Fruit fly (Drosophila melanogaster) whole organism, embryonic: ENCODE results near the gene Coq7.

Experiments used
- ATbp ChIP-seq: fragments of 200-800 bp; sonication (Bioruptor generic); optimal IDR thresholded peaks from 2 replicates; lab custom pipeline; 2017; ENCODE audit warnings: missing biosample characterization, mild to moderate bottlenecking, missing genetic modification characterization, missing genetic modification reagents
- Atf-2 ChIP-seq: fragments of 200-800 bp; sonication (Bioruptor generic); optimal IDR thresholded peaks from 2 replicates; lab custom pipeline; 2016; ENCODE audit warnings: missing biosample characterization, missing genetic modification characterization
- C15 ChIP-seq: fragments of 200-800 bp; sonication (Bioruptor generic); IDR thresholded peaks from 3 replicates; pipeline ENCODE4 v1.3.6; 2022; ENCODE audit warnings: missing biosample characterization, missing genetic modification characterization
- CG11696 ChIP-seq: fragments of 200-800 bp; sonication (Bioruptor generic); IDR thresholded peaks from 2 replicates; pipeline ENCODE4 v1.3.6; 2022; ENCODE audit warnings: missing biosample characterization, missing genetic modification characterization
- CG14860 ChIP-seq: fragments of 200-800 bp; sonication (Bioruptor generic); IDR thresholded peaks from 3 replicates; pipeline ENCODE4 v1.3.6; 2022; ENCODE audit warnings: missing biosample characterization, missing genetic modification characterization; ENCODE audit not compliant: partially characterized antibody
- CG15269 ChIP-seq: fragments of 200-800 bp; sonication (Bioruptor generic); optimal IDR thresholded peaks from 2 replicates; lab custom pipeline; 2018; ENCODE audit warnings: missing biosample characterization, mild to moderate bottlenecking, missing genetic modification characterization, moderate library complexity
- CG1529 ChIP-seq: fragments of 200-800 bp; sonication (Bioruptor generic); optimal IDR thresholded peaks from 3 replicates; lab custom pipeline; 2018; ENCODE audit warnings: missing biosample characterization, missing genetic modification characterization
- CG15479 ChIP-seq: fragments of 200-800 bp; sonication (Bioruptor generic); optimal IDR thresholded peaks from 3 replicates; lab custom pipeline; 2019; ENCODE audit warnings: missing biosample characterization, mild to moderate bottlenecking, missing genetic modification characterization, moderate library complexity
- CG15514 ChIP-seq: fragments of 200-800 bp; sonication (Bioruptor generic); optimal IDR thresholded peaks from 3 replicates; lab custom pipeline; 2017; ENCODE audit warnings: missing biosample characterization, missing genetic modification characterization, mild to moderate bottlenecking, moderate library complexity, missing genetic modification reagents
- CG16863 ChIP-seq: fragments of 200-800 bp; sonication (Bioruptor generic); optimal IDR thresholded peaks from 3 replicates; lab custom pipeline; 2016; ENCODE audit warnings: missing biosample characterization, missing genetic modification characterization
- CG17186 ChIP-seq: fragments of 200-800 bp; sonication (Bioruptor generic); optimal IDR thresholded peaks from 3 replicates; lab custom pipeline; 2017; ENCODE audit warnings: missing biosample characterization, missing genetic modification reagents, missing genetic modification characterization
- CG18262 ChIP-seq: fragments of 200-800 bp; optimal IDR thresholded peaks from 3 replicates; lab custom pipeline; 2019; ENCODE audit warnings: missing biosample characterization, mild to moderate bottlenecking, missing genetic modification characterization, moderate library complexity
- CG18619 ChIP-seq: fragments of 200-800 bp; sonication (Bioruptor generic); optimal IDR thresholded peaks from 3 replicates; lab custom pipeline; 2017; ENCODE audit warnings: missing biosample characterization, mild to moderate bottlenecking, missing genetic modification characterization
- CG2129 ChIP-seq: fragments of 200-800 bp; sonication (Bioruptor generic); IDR thresholded peaks from 2 replicates; pipeline ENCODE4 v1.3.6; 2022; ENCODE audit warnings: missing biosample characterization, missing genetic modification characterization; ENCODE audit not compliant: partially characterized antibody
- CG2678 ChIP-seq: fragments of 200-800 bp; sonication (Bioruptor generic); optimal IDR thresholded peaks from 3 replicates; lab custom pipeline; 2019; ENCODE audit warnings: missing biosample characterization, mild to moderate bottlenecking, missing genetic modification characterization, moderate library complexity
- CG30403 ChIP-seq: fragments of 200-800 bp; sonication (Bioruptor generic); optimal IDR thresholded peaks from 3 replicates; lab custom pipeline; 2016; ENCODE audit warnings: missing biosample characterization, missing genetic modification characterization
- CG3065 ChIP-seq: fragments of 200-800 bp; sonication (Bioruptor generic); optimal IDR thresholded peaks from 2 replicates; lab custom pipeline; 2016; ENCODE audit warnings: missing biosample characterization, missing genetic modification characterization
- CG32767 ChIP-seq: fragments of 200-800 bp; sonication (Bioruptor generic); IDR thresholded peaks from 2 replicates; pipeline ENCODE4 v1.3.6; 2022; ENCODE audit warnings: missing biosample characterization, missing genetic modification characterization
- CG34422 ChIP-seq: fragments of 200-800 bp; sonication (Bioruptor generic); IDR thresholded peaks from 3 replicates; pipeline ENCODE4 v1.3.6; 2022; ENCODE audit warnings: missing biosample characterization, missing genetic modification characterization
- CG42726 ChIP-seq: fragments of 200-800 bp; sonication (Bioruptor generic); IDR thresholded peaks from 2 replicates; pipeline ENCODE4 v1.3.6; 2022; ENCODE audit warnings: missing biosample characterization, missing genetic modification characterization; ENCODE audit not compliant: partially characterized antibody
- CG8290 ChIP-seq, 3 experiments: fragments of 200-800 bp; sonication (Bioruptor generic); optimal IDR thresholded peaks; 2 replicates each; lab custom pipeline; 2016 to 2019; ENCODE audit warnings: missing biosample characterization in 3 of 3, missing genetic modification characterization in 3 of 3, mild to moderate bottlenecking in 2 of 3, moderate library complexity in 1 of 3
- CG9797 ChIP-seq: fragments of 200-800 bp; sonication (Bioruptor generic); optimal IDR thresholded peaks from 3 replicates; lab custom pipeline; 2018; ENCODE audit warnings: missing biosample characterization, mild to moderate bottlenecking, missing genetic modification characterization
- CHES-1-like ChIP-seq: fragments of 200-800 bp; sonication (Bioruptor generic); optimal IDR thresholded peaks from 2 replicates; lab custom pipeline; 2016; ENCODE audit warnings: missing biosample characterization, missing genetic modification characterization
- Doc2 ChIP-seq: fragments of 200-800 bp; sonication (Bioruptor generic); IDR thresholded peaks from 2 replicates; pipeline ENCODE4 v1.3.6; 2022; ENCODE audit warnings: missing biosample characterization, missing genetic modification characterization
- Dp ChIP-seq: fragments of 200-800 bp; sonication (Bioruptor generic); optimal IDR thresholded peaks from 2 replicates; lab custom pipeline; 2018; ENCODE audit warnings: missing biosample characterization, mild to moderate bottlenecking, missing genetic modification characterization, moderate library complexity
- ERR ChIP-seq: fragments of 200-800 bp; sonication (Bioruptor generic); optimal IDR thresholded peaks from 2 replicates; lab custom pipeline; 2016; ENCODE audit warnings: missing biosample characterization, missing genetic modification characterization
- H15 ChIP-seq: fragments of 200-800 bp; sonication (Bioruptor generic); IDR thresholded peaks from 3 replicates; pipeline ENCODE4 v1.3.6; 2022; ENCODE audit warnings: missing biosample characterization, missing genetic modification characterization
- HLH3B ChIP-seq: fragments of 200-800 bp; sonication (Bioruptor generic); IDR thresholded peaks from 2 replicates; pipeline ENCODE4 v1.3.6; 2022; ENCODE audit warnings: missing biosample characterization, missing genetic modification characterization
- Hr3 ChIP-seq: fragments of 200-800 bp; sonication (Bioruptor generic); optimal IDR thresholded peaks from 3 replicates; lab custom pipeline; 2016; ENCODE audit warnings: missing biosample characterization, missing genetic modification characterization
- Hr51 ChIP-seq, 2 experiments: fragments of 200-800 bp; sonication (Bioruptor generic); optimal IDR thresholded peaks; 2 replicates in 1 of 2; 3 replicates in 1 of 2; lab custom pipeline; 2016 to 2018; ENCODE audit warnings: missing biosample characterization in 2 of 2, missing genetic modification characterization in 2 of 2, mild to moderate bottlenecking in 1 of 2, moderate library complexity in 1 of 2
- Jarid2 ChIP-seq: fragments of 200-800 bp; sonication (Bioruptor generic); optimal IDR thresholded peaks from 3 replicates; lab custom pipeline; 2017; ENCODE audit warnings: mild to moderate bottlenecking, missing biosample characterization, missing genetic modification reagents, missing genetic modification characterization
- PHDP ChIP-seq: fragments of 200-800 bp; sonication (Bioruptor generic); optimal IDR thresholded peaks from 3 replicates; lab custom pipeline; 2018; ENCODE audit warnings: missing biosample characterization, mild to moderate bottlenecking, missing genetic modification characterization, moderate library complexity
- Ptx1 ChIP-seq: fragments of 200-800 bp; sonication (Bioruptor generic); IDR thresholded peaks from 2 replicates; pipeline ENCODE4 v1.3.6; 2022; ENCODE audit warnings: missing biosample characterization, missing genetic modification characterization
- Six4 ChIP-seq: fragments of 200-800 bp; sonication (Bioruptor generic); optimal IDR thresholded peaks from 2 replicates; lab custom pipeline; 2016; ENCODE audit warnings: missing biosample characterization, missing genetic modification characterization
- ato ChIP-seq: fragments of 200-800 bp; sonication (Bioruptor generic); IDR thresholded peaks from 2 replicates; pipeline ENCODE4 v1.3.6; 2022; ENCODE audit warnings: missing biosample characterization, missing genetic modification characterization; ENCODE audit not compliant: partially characterized antibody
- bbx ChIP-seq: fragments of 200-800 bp; sonication (Bioruptor generic); IDR thresholded peaks from 2 replicates; pipeline ENCODE4 v1.3.6; 2022; ENCODE audit warnings: missing biosample characterization, missing genetic modification characterization; ENCODE audit not compliant: partially characterized antibody
- chinmo ChIP-seq: fragments of 200-800 bp; sonication (Bioruptor generic); IDR thresholded peaks from 4 replicates; pipeline ENCODE4 v1.3.6; 2022; ENCODE audit warnings: missing biosample characterization, missing genetic modification characterization; ENCODE audit not compliant: partially characterized antibody
- danr ChIP-seq: fragments of 200-800 bp; sonication (Bioruptor generic); IDR thresholded peaks from 2 replicates; pipeline ENCODE4 v1.3.6; 2022; ENCODE audit warnings: missing biosample characterization, missing genetic modification characterization
- disco-r ChIP-seq: fragments of 200-800 bp; sonication (Bioruptor generic); optimal IDR thresholded peaks from 2 replicates; lab custom pipeline; 2016; ENCODE audit warnings: missing biosample characterization, missing genetic modification characterization
- dmrt99B ChIP-seq: fragments of 200-800 bp; sonication (Bioruptor generic); optimal IDR thresholded peaks from 2 replicates; lab custom pipeline; 2018; ENCODE audit warnings: missing biosample characterization, mild to moderate bottlenecking, missing genetic modification characterization, moderate library complexity
- gsb-n ChIP-seq: fragments of 200-800 bp; sonication (Bioruptor generic); optimal IDR thresholded peaks from 3 replicates; lab custom pipeline; 2018; ENCODE audit warnings: missing biosample characterization, mild to moderate bottlenecking, missing genetic modification characterization
- inv ChIP-seq: fragments of 200-800 bp; sonication (Bioruptor generic); IDR thresholded peaks from 2 replicates; pipeline ENCODE4 v1.3.6; 2022; ENCODE audit warnings: missing biosample characterization, missing genetic modification characterization; ENCODE audit not compliant: partially characterized antibody
- lilli ChIP-seq: fragments of 200-800 bp; sonication (Bioruptor generic); optimal IDR thresholded peaks from 3 replicates; lab custom pipeline; 2016; ENCODE audit warnings: missing biosample characterization, missing genetic modification characterization
- nom ChIP-seq: fragments of 200-800 bp; sonication (Bioruptor generic); optimal IDR thresholded peaks from 2 replicates; lab custom pipeline; 2017; ENCODE audit warnings: missing biosample characterization, missing genetic modification characterization, mild to moderate bottlenecking, moderate library complexity, missing genetic modification reagents
- oc ChIP-seq: fragments of 200-800 bp; sonication (Bioruptor generic); optimal IDR thresholded peaks from 2 replicates; lab custom pipeline; 2018; ENCODE audit warnings: missing biosample characterization, mild to moderate bottlenecking, missing genetic modification characterization, moderate library complexity
- p53 ChIP-seq: fragments of 200-800 bp; sonication (Bioruptor generic); optimal IDR thresholded peaks from 2 replicates; lab custom pipeline; 2016; ENCODE audit warnings: missing biosample characterization, missing genetic modification characterization
- slbo ChIP-seq: fragments of 200-800 bp; sonication (Bioruptor generic); IDR thresholded peaks from 2 replicates; pipeline ENCODE4 v1.3.6; 2022; ENCODE audit warnings: missing biosample characterization, missing genetic modification characterization
- twi ChIP-seq: fragments of 200-800 bp; optimal IDR thresholded peaks from 2 replicates; lab custom pipeline; 2019; ENCODE audit warnings: missing biosample characterization, mild to moderate bottlenecking, missing genetic modification characterization, moderate library complexity
- tx ChIP-seq: fragments of 200-800 bp; sonication (Bioruptor generic); optimal IDR thresholded peaks from 2 replicates; lab custom pipeline; 2016; ENCODE audit warnings: missing biosample characterization, missing genetic modification characterization

The Coq7 gene

DNA sequence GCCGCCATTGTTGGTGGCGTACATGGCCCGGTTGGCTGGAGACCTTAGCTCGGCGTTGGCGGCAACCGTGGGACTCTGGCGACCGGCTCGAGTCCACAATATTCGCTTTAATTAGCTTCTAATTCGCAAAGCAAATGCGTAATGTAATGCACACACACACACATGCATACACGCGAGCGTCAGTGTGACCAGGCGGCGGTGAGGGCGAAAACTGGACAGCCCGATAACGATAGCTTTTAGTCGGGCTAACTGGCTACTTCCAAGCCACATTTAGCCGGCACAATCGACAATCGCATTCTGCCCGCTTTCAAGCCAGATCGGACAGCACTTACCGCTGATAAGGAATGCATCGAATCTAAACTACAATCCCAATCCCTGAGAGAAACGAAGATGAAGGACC, 49.7 kb downstream of the Coq7 start, which contains the start of the genes Nf-YC and xit (continued):
- TF ChIP-seq CG34422 (peak; percentile 63; the same call in 2 of the 3 replicates), CG17186 (GFP tag; lab: Kevin White, UChicago) (peak; percentile 76), CG8290 (GFP tag; optimal IDR thresholded peaks at IDR 0.05; lab: Kevin White, UChicago) (no peak), CG8290 (tag; optimal IDR thresholded peaks at IDR 0.05; lab: Kevin White, UChicago) (no peak), CG2129 (GFP tag; lab: Robert Waterston, UW) (no peak), CG11696 (GFP tag; lab: Robert Waterston, UW) (no peak), inv (GFP tag; lab: Robert Waterston, UW) (peak; percentile 45; the same call in 1 of the 2 replicates), chinmo (peak; percentile 70; the same call in 1 of the 4 replicates), CG2678 (no peak), CG1529 (GFP tag; lab: Kevin White, UChicago) (no peak), Jarid2 (GFP tag; lab: Kevin White, UChicago) (no peak), CG15514 (no peak), Doc2 (GFP tag; lab: Robert Waterston, UW) (no peak), CG18619 (GFP tag; lab: Kevin White, UChicago) (no peak), CG14860 (GFP tag; lab: Robert Waterston, UW) (peak; percentile 37; the same call in 1 of the 3 replicates), twi (no peak), disco-r (no peak), Ptx1 (peak; percentile 32; the same call in 1 of the 2 replicates), Dp (GFP tag; lab: Kevin White, UChicago) (peak; percentile 57), gsb-n (tag; lab: Kevin White, UChicago) (no peak), C15 (no peak), Hr3 (GFP tag; lab: Kevin White, UChicago) (no peak), p53 (GFP tag; lab: Kevin White, UChicago) (no peak), CG3065 (GFP tag; lab: Kevin White, UChicago) (no peak), slbo (GFP tag; lab: Robert Waterston, UW) (no peak), dmrt99B (tag; lab: Kevin White, UChicago) (no peak), CG30403 (GFP tag; lab: Kevin White, UChicago) (peak; percentile 4), bbx (GFP tag; lab: Robert Waterston, UW) (peak; percentile 63), nom (GFP tag; lab: Kevin White, UChicago) (no peak), PHDP (tag; lab: Kevin White, UChicago) (no peak), oc (no peak), H15 (GFP tag; lab: Robert Waterston, UW) (no peak), CG16863 (GFP tag; lab: Kevin White, UChicago) (no peak), CG9797 (peak; percentile 81), CG32767 (no peak), CG15479 (GFP tag; lab: Kevin White, UChicago) (peak; percentile 27), CG18262 (no peak), CG42726 (GFP tag; lab: Robert Waterston, UW) (peak; percentile 54; the same call in 1 of the 2 replicates), HLH3B (no peak), CG15269 (tag; lab: Kevin White, UChicago) (no peak), CHES-1-like (GFP tag; lab: Kevin White, UChicago) (peak; percentile 50), Atf-2 (no peak), ERR (GFP tag; lab: Kevin White, UChicago) (no peak), tx (GFP tag; lab: Kevin White, UChicago) (peak; percentile 4), Six4 (GFP tag; lab: Kevin White, UChicago) (no peak), Hr51 (GFP tag; optimal IDR thresholded peaks at IDR 0.05; lab: Kevin White, UChicago) (no peak), lilli (GFP tag; lab: Kevin White, UChicago) (no peak), danr (GFP tag; lab: Robert Waterston, UW) (no peak), ato (GFP tag; lab: Robert Waterston, UW) (0 out of 2 replicates have a peak, but pooled peaks have one; percentile 39), ATbp (GFP tag; lab: Kevin White, UChicago) (no peak)
